Worm (Caenorhabditis elegans): ENCODE measurements around the gene F10A3.11.

Gene F10A3.11

ce11 chrV:16204888-16205287 lies 42.4 kb downstream of the F10A3.11 start, which contains the start of gene irld-26:
TSS of gene irld-26 (plus strand) at chrV:16205188.
- TF ChIP-seq ahr-1 (tag; optimal IDR thresholded peaks at IDR 0.05) (no peak), ceh-9 (tag; optimal IDR thresholded peaks at IDR 0.05) (no peak), elt-4 (tag; optimal IDR thresholded peaks at IDR 0.05) (no peak), sox-2 (GFP tag; IDR thresholded peaks at IDR 0.05) (no peak), elt-2 (tag; optimal IDR thresholded peaks at IDR 0.05) (no peak), ceh-34 (tag; optimal IDR thresholded peaks at IDR 0.05) (no peak), K09A11.1 (tag; optimal IDR thresholded peaks at IDR 0.05; ENCODE audit: insufficient read depth) (no peak), ceh-2 (tag; optimal IDR thresholded peaks at IDR 0.05) (no peak), tbx-2 (tag; optimal IDR thresholded peaks at IDR 0.05) (no peak), rnt-1 (tag; optimal IDR thresholded peaks at IDR 0.05) (no peak)

- no peak for TF ChIP-seq nhr-11 (tag; optimal IDR thresholded peaks at IDR 0.05)
- TF ChIP-seq unc-3 (GFP tag; conservative IDR thresholded peaks at IDR 0.05), result no peak
- TF ChIP-seq unc-3 (tag; optimal IDR thresholded peaks at IDR 0.05), result no peak
- no peak for TF ChIP-seq hlh-6 (tag; optimal IDR thresholded peaks at IDR 0.05)
- no peak for TF ChIP-seq lim-6 (tag; optimal IDR thresholded peaks at IDR 0.05)
- no peak for TF ChIP-seq ceh-48 (tag; optimal IDR thresholded peaks at IDR 0.05)
These were observed 47.4 kb downstream of the F10A3.11 start, which contains the start of gene oac-15 for ce11 chrV:16209837-16210236. TSS of gene oac-15 (minus strand) at chrV:16209937.

- no peak for TF ChIP-seq fkh-6 (tag; optimal IDR thresholded peaks at IDR 0.05)
- TF ChIP-seq ref-2 (tag; optimal IDR thresholded peaks at IDR 0.05), result no peak
- TF ChIP-seq C08G9.2 (tag; optimal IDR thresholded peaks at IDR 0.05), result no peak
- TF ChIP-seq pag-3 (tag; optimal IDR thresholded peaks at IDR 0.05; ENCODE audit: borderline replicate concordance), result no peak
- TF ChIP-seq pros-1 (tag; optimal IDR thresholded peaks at IDR 0.05), result no peak
- TF ChIP-seq ceh-14 (tag; optimal IDR thresholded peaks at IDR 0.05), result no peak
- TF ChIP-seq lin-11 (tag; optimal IDR thresholded peaks at IDR 0.05), result no peak
- TF ChIP-seq gmeb-2 (tag; optimal IDR thresholded peaks at IDR 0.05), result no peak
- TF ChIP-seq dve-1 (tag; optimal IDR thresholded peaks at IDR 0.05), result no peak
- TF ChIP-seq ets-4 (tag; optimal IDR thresholded peaks at IDR 0.05), result no peak
- TF ChIP-seq hlh-15 (tag; optimal IDR thresholded peaks at IDR 0.05), result no peak
- TF ChIP-seq lim-6 (tag; optimal IDR thresholded peaks at IDR 0.05), result no peak
- no peak for TF ChIP-seq ceh-22 (tag; optimal IDR thresholded peaks at IDR 0.05)
- TF ChIP-seq ceh-2 (tag; optimal IDR thresholded peaks at IDR 0.05), result no peak
- TF ChIP-seq Y22D7AL.16 (tag; optimal IDR thresholded peaks at IDR 0.05), result no peak
- TF ChIP-seq ahr-1 (tag; optimal IDR thresholded peaks at IDR 0.05), result no peak
- TF ChIP-seq npax-4 (tag; optimal IDR thresholded peaks at IDR 0.05), result no peak
- no peak for TF ChIP-seq ttx-3 (tag; optimal IDR thresholded peaks at IDR 0.05)
- TF ChIP-seq ceh-30 (tag; optimal IDR thresholded peaks at IDR 0.05), result no peak
These were observed 47.9 kb downstream of the F10A3.11 start, which contains the start of gene F11A5.16 for ce11 chrV:16210257-16211002. TSS of gene F11A5.16 (plus strand) at chrV:16210952.

ce11 chrV:16211713-16212112 lies 49.2 kb downstream of the F10A3.11 start:
- TF ChIP-seq elt-2 (tag; optimal IDR thresholded peaks at IDR 0.05), result no peak
- TF ChIP-seq dve-1 (tag; optimal IDR thresholded peaks at IDR 0.05), result no peak
- no peak for TF ChIP-seq hlh-13 (GFP tag; optimal IDR thresholded peaks at IDR 0.05)
- TF ChIP-seq ceh-45 (GFP tag; IDR thresholded peaks at IDR 0.05), result no peak
- TF ChIP-seq pag-3 (tag; optimal IDR thresholded peaks at IDR 0.05; ENCODE audit: borderline replicate concordance), result no peak
- TF ChIP-seq ceh-24 (tag; optimal IDR thresholded peaks at IDR 0.05), result no peak
- no peak for TF ChIP-seq ceh-31 (tag; optimal IDR thresholded peaks at IDR 0.05)
- TF ChIP-seq unc-55 (GFP tag; optimal IDR thresholded peaks at IDR 0.05), result no peak
- TF ChIP-seq syd-9 (tag; optimal IDR thresholded peaks at IDR 0.05), result no peak
- TF ChIP-seq ceh-9 (tag; optimal IDR thresholded peaks at IDR 0.05), result no peak
- TF ChIP-seq hlh-8 (tag; optimal IDR thresholded peaks at IDR 0.05), result no peak
- no peak for TF ChIP-seq sox-2 (GFP tag; IDR thresholded peaks at IDR 0.05)
- no peak for TF ChIP-seq K02D7.2 (tag; optimal IDR thresholded peaks at IDR 0.05)
- no peak for TF ChIP-seq nhr-11 (tag; optimal IDR thresholded peaks at IDR 0.05)
- no peak for TF ChIP-seq T23F11.4 (GFP tag; optimal IDR thresholded peaks at IDR 0.05)
